Worm (Caenorhabditis elegans) whole organism, mixed stage, embryonic: ENCODE measurements around the gene mrpl-28.

Source experiments
- nhr-237 ChIP-seq: fragments of 150-350 bp; optimal IDR thresholded peaks from 2 replicates; lab custom pipeline; 2014; ENCODE audit warnings: missing biosample characterization, missing genetic modification characterization
- nhr-28 ChIP-seq: fragments of 150-350 bp; optimal IDR thresholded peaks from 2 replicates; lab custom pipeline; 2014; ENCODE audit warnings: missing biosample characterization, missing genetic modification characterization
- tbx-8 ChIP-seq: fragments of 200-800 bp; sonication (Bioruptor generic); optimal IDR thresholded peaks from 2 replicates; lab custom pipeline; 2018; ENCODE audit warnings: mild to moderate bottlenecking, missing genetic modification characterization, moderate library complexity, missing compliant biosample characterization
- ztf-11 ChIP-seq: fragments of 150-350 bp; optimal IDR thresholded peaks from 2 replicates; lab custom pipeline; 2014; ENCODE audit warnings: missing biosample characterization, missing genetic modification characterization

DNA sequence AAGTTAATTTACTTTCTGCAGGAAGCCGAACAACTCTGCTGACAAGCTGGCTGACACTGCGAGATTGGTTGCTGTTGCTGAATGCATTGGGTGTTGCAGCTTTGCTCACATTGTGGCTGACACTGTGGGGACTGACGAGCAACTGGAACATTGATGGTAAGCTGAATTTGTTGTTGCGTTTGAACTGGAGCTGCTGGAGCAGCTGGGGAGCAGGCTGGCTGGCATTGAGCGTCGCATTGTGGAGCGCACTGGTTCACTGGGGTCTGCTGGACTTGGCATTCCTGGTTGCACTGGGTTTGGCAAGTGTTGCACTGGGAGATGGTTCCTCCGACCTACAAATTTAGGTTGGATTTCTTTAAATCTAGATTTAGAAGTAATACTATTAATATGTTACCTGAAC, 36.8 kb upstream of the mrpl-28 start:
- TF ChIP-seq ztf-11 (no peak), tbx-8 (GFP tag; lab: Kevin White, UChicago) (no peak), nhr-28 (tag; lab: Kevin White, UChicago) (no peak), nhr-237 (tag; lab: Kevin White, UChicago) (no peak)
